Worm (Caenorhabditis elegans): ENCODE data around the gene nhr-41.

ce11 chrIV:1435159-1435558, 49.1 kb downstream of the nhr-41 start:
- TF ChIP-seq ama-1 (optimal IDR thresholded peaks at IDR 0.05) (no peak), ceh-34 (tag; optimal IDR thresholded peaks at IDR 0.05) (no peak), rnt-1 (tag; optimal IDR thresholded peaks at IDR 0.05) (no peak), K02D7.2 (tag; optimal IDR thresholded peaks at IDR 0.05) (no peak), zip-5 (tag; optimal IDR thresholded peaks at IDR 0.05) (no peak), unc-42 (tag; optimal IDR thresholded peaks at IDR 0.05) (no peak), ceh-45 (GFP tag; IDR thresholded peaks at IDR 0.05) (no peak), sdc-2 (tag; optimal IDR thresholded peaks at IDR 0.05) (no peak)

All from whole organism, late embryonic.